Worm (Caenorhabditis elegans) whole organism, late embryonic: ENCODE results near the gene inx-8.

ENCODE experiments used
- C08G9.2 ChIP-seq: sonication (generic microtip); optimal IDR thresholded peaks from 2 replicates; lab custom pipeline; 2016; ENCODE audit warnings: mild to moderate bottlenecking, missing genetic modification characterization, moderate library complexity, missing compliant biosample characterization
- C38D4.7 ChIP-seq: fragments of 200-800 bp; sonication (Bioruptor generic); optimal IDR thresholded peaks from 2 replicates; lab custom pipeline; 2018; ENCODE audit warnings: mild to moderate bottlenecking, missing genetic modification characterization, moderate library complexity, missing compliant biosample characterization
- F13H6.1 ChIP-seq: sonication (generic microtip); optimal IDR thresholded peaks from 2 replicates; lab custom pipeline; 2016; ENCODE audit warnings: missing genetic modification characterization, missing compliant biosample characterization
- T23F11.4 ChIP-seq: fragments of 200-800 bp; sonication (Bioruptor generic); optimal IDR thresholded peaks from 2 replicates; lab custom pipeline; 2018; ENCODE audit warnings: mild to moderate bottlenecking, missing genetic modification characterization, missing compliant biosample characterization
- ahr-1 ChIP-seq: sonication (generic microtip); optimal IDR thresholded peaks from 2 replicates; lab custom pipeline; 2016; ENCODE audit warnings: missing genetic modification characterization, missing compliant biosample characterization
- ama-1 ChIP-seq: fragments of 150-350 bp; optimal IDR thresholded peaks from 2 replicates; lab custom pipeline; 2014
- ceh-18 ChIP-seq: sonication (generic microtip); optimal IDR thresholded peaks from 2 replicates; lab custom pipeline; 2016; ENCODE audit warnings: missing genetic modification characterization, missing compliant biosample characterization
- ceh-19 ChIP-seq: fragments of 200-800 bp; sonication (Bioruptor generic); optimal IDR thresholded peaks from 2 replicates; lab custom pipeline; 2018; ENCODE audit warnings: mild to moderate bottlenecking, missing genetic modification characterization, missing compliant biosample characterization
- ceh-2 ChIP-seq: sonication (generic microtip); optimal IDR thresholded peaks from 2 replicates; lab custom pipeline; 2016; ENCODE audit warnings: missing genotype, missing genetic modification characterization, missing compliant biosample characterization
- ceh-24 ChIP-seq: sonication (generic microtip); optimal IDR thresholded peaks from 2 replicates; lab custom pipeline; 2016; ENCODE audit warnings: mild to moderate bottlenecking, missing genetic modification characterization, missing compliant biosample characterization
- ceh-31 ChIP-seq: sonication (generic microtip); optimal IDR thresholded peaks from 2 replicates; lab custom pipeline; 2016; ENCODE audit warnings: missing genetic modification characterization, missing compliant biosample characterization
- ceh-6 ChIP-seq: fragments of 200-800 bp; sonication (Bioruptor generic); optimal IDR thresholded peaks from 2 replicates; lab custom pipeline; 2018; ENCODE audit warnings: mild to moderate bottlenecking, missing genetic modification characterization, missing compliant biosample characterization
- elt-2 ChIP-seq: sonication (generic microtip); optimal IDR thresholded peaks from 2 replicates; lab custom pipeline; 2016; ENCODE audit warnings: missing genetic modification reagents, missing genetic modification characterization, missing compliant biosample characterization
- ets-4 ChIP-seq: sonication (generic microtip); optimal IDR thresholded peaks from 2 replicates; lab custom pipeline; 2016; ENCODE audit warnings: missing genetic modification characterization, missing compliant biosample characterization
- eyg-1 ChIP-seq: sonication (generic microtip); optimal IDR thresholded peaks from 2 replicates; lab custom pipeline; 2016; ENCODE audit warnings: missing genotype, missing genetic modification characterization, missing compliant biosample characterization
- fkh-6 ChIP-seq: sonication (generic microtip); optimal IDR thresholded peaks from 2 replicates; lab custom pipeline; 2016; ENCODE audit warnings: missing genetic modification characterization, missing compliant biosample characterization
- gmeb-2 ChIP-seq: sonication (generic microtip); optimal IDR thresholded peaks from 2 replicates; lab custom pipeline; 2016; ENCODE audit warnings: missing genetic modification characterization, inconsistent platforms, missing compliant biosample characterization
- hlh-13 ChIP-seq: fragments of 200-800 bp; sonication (Bioruptor generic); optimal IDR thresholded peaks from 2 replicates; lab custom pipeline; 2018; ENCODE audit warnings: mild to moderate bottlenecking, missing genetic modification characterization, missing compliant biosample characterization
- hlh-15 ChIP-seq: sonication (generic microtip); optimal IDR thresholded peaks from 2 replicates; lab custom pipeline; 2016; ENCODE audit warnings: missing genetic modification characterization, missing compliant biosample characterization
- hlh-30 ChIP-seq: sonication (generic microtip); optimal IDR thresholded peaks from 2 replicates; lab custom pipeline; 2017; ENCODE audit warnings: antibody characterized with exemption, missing genetic modification characterization, missing compliant biosample characterization; ENCODE audit not compliant: insufficient read depth
- hlh-8 ChIP-seq: sonication (generic microtip); optimal IDR thresholded peaks from 2 replicates; lab custom pipeline; 2016; ENCODE audit warnings: missing genotype, missing genetic modification characterization, missing compliant biosample characterization
- npax-4 ChIP-seq: sonication (generic microtip); optimal IDR thresholded peaks from 2 replicates; lab custom pipeline; 2016; ENCODE audit warnings: missing genetic modification characterization, missing compliant biosample characterization
- pax-1 ChIP-seq: fragments of 150-350 bp; optimal IDR thresholded peaks from 2 replicates; lab custom pipeline; 2014; ENCODE audit warnings: missing biosample characterization, missing genetic modification characterization
- pqm-1 ChIP-seq: sonication (generic microtip); optimal IDR thresholded peaks from 2 replicates; lab custom pipeline; 2016; ENCODE audit warnings: missing genetic modification characterization, missing compliant biosample characterization
- pros-1 ChIP-seq: fragments of 150-350 bp; optimal IDR thresholded peaks from 2 replicates; lab custom pipeline; 2014; ENCODE audit warnings: missing biosample characterization, missing genetic modification reagents, missing genetic modification characterization
- sdc-2 ChIP-seq: sonication (generic microtip); optimal IDR thresholded peaks from 2 replicates; lab custom pipeline; 2016; ENCODE audit warnings: missing genotype, missing genetic modification characterization, missing compliant biosample characterization
- sox-2 ChIP-seq: fragments of 200-800 bp; sonication (Bioruptor generic); IDR thresholded peaks from 2 replicates; pipeline ENCODE4 v1.3.6; 2022; ENCODE audit warnings: missing genetic modification reagents, missing genetic modification characterization, missing compliant biosample characterization
- sox-4 ChIP-seq: sonication (generic microtip); optimal IDR thresholded peaks from 2 replicates; lab custom pipeline; 2017; ENCODE audit warnings: mild to moderate bottlenecking, missing genetic modification characterization, inconsistent platforms, missing compliant biosample characterization
- tbx-2 ChIP-seq: sonication (generic microtip); optimal IDR thresholded peaks from 2 replicates; lab custom pipeline; 2016; ENCODE audit warnings: missing genetic modification characterization, missing compliant biosample characterization
- tbx-7 ChIP-seq: sonication (generic microtip); optimal IDR thresholded peaks from 2 replicates; lab custom pipeline; 2016; ENCODE audit warnings: missing genotype, missing genetic modification characterization, missing compliant biosample characterization
- unc-3 ChIP-seq, 2 experiments: fragments of 200-800 bp in 1 of 2; sonication (Bioruptor generic) in 1 of 2; sonication (generic microtip) in 1 of 2; conservative IDR thresholded peaks in 1 of 2; optimal IDR thresholded peaks in 1 of 2; 2 replicates each; pipeline versions ENCODE4 v1.3.6 to Lab custom; 2016 to 2022; ENCODE audit warnings: missing compliant biosample characterization in 2 of 2, missing genetic modification characterization in 2 of 2, missing genetic modification reagents in 1 of 2
- unc-42 ChIP-seq: sonication (generic microtip); optimal IDR thresholded peaks from 2 replicates; lab custom pipeline; 2016; ENCODE audit warnings: missing genotype, missing genetic modification characterization, missing compliant biosample characterization
- unc-55 ChIP-seq: sonication (generic microtip); optimal IDR thresholded peaks from 2 replicates; lab custom pipeline; 2017; ENCODE audit warnings: missing biosample characterization, missing genetic modification reagents, missing genetic modification characterization
- unc-86 ChIP-seq: sonication (generic microtip); optimal IDR thresholded peaks from 2 replicates; lab custom pipeline; 2016; ENCODE audit warnings: missing genetic modification characterization, missing compliant biosample characterization

Gene inx-8

DNA sequence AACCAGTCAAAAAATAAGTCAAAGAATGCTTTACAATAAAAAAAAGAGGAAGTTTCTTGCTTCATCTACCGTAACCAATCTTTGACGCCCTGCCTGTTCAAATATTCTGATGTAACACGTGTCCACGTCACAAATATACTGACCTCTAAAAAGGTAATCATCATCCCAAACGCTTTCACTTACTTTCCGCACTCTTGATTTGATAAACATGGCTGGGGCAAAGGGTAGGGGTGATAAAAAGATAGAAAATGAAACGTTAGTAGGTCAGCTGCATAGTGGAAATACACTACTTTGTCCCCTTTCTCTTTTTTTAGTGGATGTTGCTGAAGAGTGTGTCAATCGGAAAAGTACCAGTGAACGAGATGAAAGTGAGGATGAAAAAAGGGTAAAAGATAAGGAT is 26.5 kb downstream of the inx-8 start:
- TF ChIP-seq sdc-2 (tag; lab: Kevin White, UChicago) (no peak), ceh-18 (no peak), pqm-1 (tag; lab: Kevin White, UChicago) (no peak), pros-1 (tag; lab: Kevin White, UChicago) (no peak), ets-4 (tag; lab: Kevin White, UChicago) (no peak), hlh-30 (tag; lab: Kevin White, UChicago) (no peak), ceh-6 (GFP tag; lab: Kevin White, UChicago) (no peak), ceh-19 (GFP tag; lab: Kevin White, UChicago) (no peak), tbx-2 (tag; lab: Kevin White, UChicago) (no peak), unc-55 (GFP tag; lab: Kevin White, UChicago) (no peak), ceh-2 (tag; lab: Kevin White, UChicago) (no peak), sox-2 (GFP tag; lab: Robert Waterston, UW) (no peak), elt-2 (tag; lab: Kevin White, UChicago) (no peak)

DNA sequence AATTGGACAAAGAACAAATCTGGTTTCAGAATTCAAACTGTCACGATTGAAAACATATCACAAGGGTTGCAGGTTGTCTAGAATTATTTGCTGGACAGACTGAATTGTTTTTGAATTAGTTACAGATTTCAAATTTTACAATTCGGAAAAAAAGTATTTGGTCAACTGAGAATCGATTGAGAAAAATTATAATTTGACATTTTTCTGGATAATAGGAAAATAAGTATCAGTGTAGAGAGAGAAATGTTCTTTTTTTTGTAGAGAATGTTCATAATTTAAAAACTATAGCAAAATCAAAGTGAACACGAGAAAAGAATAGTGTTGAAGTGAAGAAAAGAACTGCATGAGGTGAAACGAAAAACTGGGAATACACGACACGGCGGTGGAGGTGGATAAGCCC is 27.1 kb downstream of the inx-8 start, which contains the start of gene dpy-20:
dpy-20 (minus strand) TSS at position 101 of the 400 bp plus-strand sequence.
- no peak for TF ChIP-seq pax-1
- no peak for TF ChIP-seq ceh-19 (GFP tag; lab: Kevin White, UChicago)
- no peak for TF ChIP-seq eyg-1
- TF ChIP-seq, all 69 proteins: peak for 0

DNA sequence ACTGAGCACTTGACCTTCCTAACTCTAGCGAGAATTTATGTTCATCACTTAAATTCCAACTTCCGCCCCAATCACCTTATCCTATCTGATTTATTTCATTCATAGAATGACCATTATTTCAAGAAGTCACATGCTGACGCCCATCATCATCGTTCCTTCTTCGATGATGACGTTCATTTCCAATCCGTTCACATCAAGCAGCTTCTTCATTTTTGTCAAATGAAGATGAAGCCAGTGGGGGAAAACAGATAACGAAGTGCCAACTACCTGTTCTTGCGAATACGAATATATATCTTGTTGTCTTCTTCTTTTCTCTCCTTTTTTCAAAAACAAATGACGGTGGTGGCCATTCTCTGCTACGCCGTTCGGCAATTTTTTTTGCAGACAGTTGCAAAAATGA is 28.2 kb downstream of the inx-8 start:
- TF ChIP-seq sox-4 (no peak), npax-4 (no peak), C08G9.2 (tag; lab: Kevin White, UChicago) (no peak), hlh-15 (no peak), unc-3 (GFP tag; conservative IDR thresholded peaks at IDR 0.05; lab: Robert Waterston, UW) (no peak), unc-3 (tag; optimal IDR thresholded peaks at IDR 0.05; lab: Kevin White, UChicago) (no peak), T23F11.4 (no peak), hlh-8 (tag; lab: Kevin White, UChicago) (no peak), hlh-13 (GFP tag; lab: Kevin White, UChicago) (no peak), gmeb-2 (no peak)

DNA sequence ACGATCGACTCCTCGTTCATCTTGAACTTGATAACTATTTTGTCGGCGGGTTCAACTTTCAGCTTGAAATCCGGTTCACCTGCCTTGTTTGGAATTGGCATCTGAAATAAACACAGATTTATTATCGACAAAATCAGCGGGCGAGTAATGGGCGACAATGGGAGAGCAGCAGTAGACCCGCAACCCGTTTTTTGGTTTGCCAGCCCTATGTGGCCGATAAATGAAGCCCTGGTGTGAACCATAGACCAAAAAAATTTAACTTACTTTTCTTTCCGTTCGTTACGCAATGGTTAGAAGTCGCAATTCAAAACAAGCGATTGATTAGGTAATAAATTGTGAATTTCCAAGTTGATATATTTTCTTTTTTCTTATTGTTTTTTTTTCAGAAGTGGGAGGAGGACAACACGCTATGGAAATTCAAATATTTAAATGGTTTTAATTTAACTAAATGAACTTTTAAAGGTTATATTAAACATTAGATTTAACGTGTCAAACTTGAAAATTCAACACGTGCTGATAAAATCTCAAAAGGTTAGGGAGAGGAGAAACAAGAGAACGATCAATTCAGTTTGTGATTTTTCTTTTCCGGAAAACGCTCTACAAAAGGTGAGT is 30.1 kb downstream of the inx-8 start, which contains the start of the genes T22B3.3 and alg-3:
T22B3.3 (minus strand) TSS at position 101 of the 612 bp plus-strand sequence.
alg-3 (plus strand) TSS at position 562 of the 612 bp plus-strand sequence.
- no peak for TF ChIP-seq unc-42 (tag; lab: Kevin White, UChicago)
- no peak for TF ChIP-seq C38D4.7 (GFP tag; lab: Kevin White, UChicago)
- no peak for TF ChIP-seq unc-3 (GFP tag; conservative IDR thresholded peaks at IDR 0.05; lab: Robert Waterston, UW)
- TF ChIP-seq unc-3 (tag; optimal IDR thresholded peaks at IDR 0.05; lab: Kevin White, UChicago), result no peak
- no peak for TF ChIP-seq T23F11.4
- TF ChIP-seq F13H6.1 (tag; lab: Kevin White, UChicago), result no peak
- no peak for TF ChIP-seq C08G9.2 (tag; lab: Kevin White, UChicago)
- TF ChIP-seq pax-1, result no peak
- TF ChIP-seq hlh-13 (GFP tag; lab: Kevin White, UChicago), result no peak
- no peak for TF ChIP-seq fkh-6 (tag; lab: Kevin White, UChicago)
- TF ChIP-seq ahr-1 (tag; lab: Kevin White, UChicago), result no peak
- TF ChIP-seq ets-4 (tag; lab: Kevin White, UChicago), result no peak
- TF ChIP-seq unc-86, result no peak
- no peak for TF ChIP-seq ceh-24 (tag; lab: Kevin White, UChicago)
- TF ChIP-seq ama-1, result no peak
- TF ChIP-seq tbx-7 (tag; lab: Kevin White, UChicago), result no peak
- no peak for TF ChIP-seq ceh-31 (tag; lab: Kevin White, UChicago)
- TF ChIP-seq pros-1 (tag; lab: Kevin White, UChicago), result no peak
